Fruit fly (Drosophila melanogaster): ENCODE measurements around the gene FER.

The FER gene

dm6 chr3R:9387634-9388033 lies 6.7 kb downstream of the FER start:
- TF ChIP-seq Myc (optimal IDR thresholded peaks at IDR 0.05) (no peak), Sin3A (optimal IDR thresholded peaks at IDR 0.05) (no peak), h (optimal IDR thresholded peaks at IDR 0.05) (no peak), psq (optimal IDR thresholded peaks at IDR 0.05) (no peak), ttk (optimal IDR thresholded peaks at IDR 0.05) (no peak)

- TF ChIP-seq Myc (optimal IDR thresholded peaks at IDR 0.05) = no peak
- TF ChIP-seq insv (optimal IDR thresholded peaks at IDR 0.05) = no peak
- no peak for TF ChIP-seq psq (optimal IDR thresholded peaks at IDR 0.05)
- no peak for TF ChIP-seq ttk (optimal IDR thresholded peaks at IDR 0.05)
- no peak for TF ChIP-seq h (optimal IDR thresholded peaks at IDR 0.05)
- TF ChIP-seq Sin3A (optimal IDR thresholded peaks at IDR 0.05) = no peak
Measured at dm6 chr3R:9385987-9386386, 8.4 kb downstream of the FER start.

DNA sequence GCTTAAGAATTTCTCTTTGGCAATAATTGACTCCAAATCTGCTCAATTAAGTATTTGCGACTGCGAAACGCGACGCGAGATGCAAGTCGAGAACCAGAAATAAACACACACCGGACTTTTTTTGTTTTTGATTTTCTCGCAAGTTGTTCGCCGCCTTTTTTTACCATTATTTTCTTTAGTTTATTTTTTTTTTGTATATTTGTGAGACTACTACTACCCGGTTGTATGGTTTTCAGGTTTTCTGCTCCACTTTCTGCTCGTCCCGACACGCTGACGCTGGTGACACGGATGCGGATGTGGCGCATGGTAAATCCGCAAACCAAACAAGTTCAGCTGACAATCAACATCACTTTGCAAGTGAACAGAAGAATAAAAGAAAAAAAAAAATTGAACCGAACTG lies 13.4 kb downstream of the FER start:
- TF ChIP-seq h (optimal IDR thresholded peaks at IDR 0.05) (no peak), insv (optimal IDR thresholded peaks at IDR 0.05) (no peak), Myc (optimal IDR thresholded peaks at IDR 0.05) (no peak), ttk (optimal IDR thresholded peaks at IDR 0.05) (no peak), Sin3A (optimal IDR thresholded peaks at IDR 0.05) (no peak), psq (optimal IDR thresholded peaks at IDR 0.05) (no peak)

dm6 chr3R:9378644-9379411 lies 15.5 kb downstream of the FER start:
- TF ChIP-seq h (optimal IDR thresholded peaks at IDR 0.05) = no peak
- no peak for TF ChIP-seq psq (optimal IDR thresholded peaks at IDR 0.05)
- no peak for TF ChIP-seq insv (optimal IDR thresholded peaks at IDR 0.05)
- TF ChIP-seq Myc (optimal IDR thresholded peaks at IDR 0.05) = no peak
- no peak for TF ChIP-seq Sin3A (optimal IDR thresholded peaks at IDR 0.05)
- no peak for TF ChIP-seq ttk (optimal IDR thresholded peaks at IDR 0.05)

dm6 chr3R:9376789-9377188 lies 17.6 kb downstream of the FER start:
- TF ChIP-seq ttk (optimal IDR thresholded peaks at IDR 0.05) (no peak), psq (optimal IDR thresholded peaks at IDR 0.05) (no peak), insv (optimal IDR thresholded peaks at IDR 0.05) (no peak), Sin3A (optimal IDR thresholded peaks at IDR 0.05) (no peak), h (optimal IDR thresholded peaks at IDR 0.05) (no peak), Myc (optimal IDR thresholded peaks at IDR 0.05) (no peak)

dm6 chr3R:9370413-9370812 lies 23.9 kb downstream of the FER start:
- TF ChIP-seq Myc (optimal IDR thresholded peaks at IDR 0.05) (no peak), Sin3A (optimal IDR thresholded peaks at IDR 0.05) (no peak), ttk (optimal IDR thresholded peaks at IDR 0.05) (no peak), psq (optimal IDR thresholded peaks at IDR 0.05) (no peak), h (optimal IDR thresholded peaks at IDR 0.05) (no peak), insv (optimal IDR thresholded peaks at IDR 0.05) (no peak)

DNA sequence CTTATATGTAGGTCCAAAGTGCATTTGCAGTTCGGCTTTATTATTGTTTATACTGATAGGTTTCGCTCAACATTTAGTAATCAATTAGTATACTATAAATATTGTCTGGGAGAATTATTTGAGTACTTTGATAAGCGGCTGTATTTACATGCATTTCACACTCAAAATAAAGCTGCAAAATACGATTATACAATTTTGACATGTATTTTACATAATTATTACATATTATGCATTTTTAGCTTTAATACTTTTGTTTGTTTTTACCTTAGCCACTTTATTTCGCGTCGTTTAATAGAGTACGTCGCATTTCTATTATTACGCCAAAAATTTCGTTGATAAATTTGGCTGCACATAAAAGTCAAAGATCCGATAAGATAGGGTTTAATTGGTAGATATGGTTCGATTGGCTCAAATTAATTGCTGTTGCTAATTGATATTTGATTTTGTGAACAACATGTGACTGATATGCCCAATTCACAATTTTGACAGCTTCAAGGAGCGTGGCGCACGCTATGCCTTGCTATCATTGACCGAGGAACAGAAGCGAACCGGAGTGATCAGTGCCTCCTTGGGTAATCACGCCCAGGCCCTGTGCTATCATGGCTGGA lies 28.3 kb downstream of the FER start:
- TF ChIP-seq Myc (optimal IDR thresholded peaks at IDR 0.05) (no peak), Sin3A (optimal IDR thresholded peaks at IDR 0.05) (no peak), insv (optimal IDR thresholded peaks at IDR 0.05) (no peak)

- TF ChIP-seq insv (optimal IDR thresholded peaks at IDR 0.05) (no peak), Sin3A (optimal IDR thresholded peaks at IDR 0.05) (no peak), h (optimal IDR thresholded peaks at IDR 0.05) (no peak), Myc (optimal IDR thresholded peaks at IDR 0.05) (no peak), psq (optimal IDR thresholded peaks at IDR 0.05) (no peak), ttk (optimal IDR thresholded peaks at IDR 0.05) (no peak)
Measured at dm6 chr3R:9365121-9365520, 29.2 kb downstream of the FER start, which contains the start of gene Srr. Gene Srr, plus strand, starts transcription at chr3R:9365398.

- TF ChIP-seq Myc (optimal IDR thresholded peaks at IDR 0.05) = no peak
- no peak for TF ChIP-seq ttk (optimal IDR thresholded peaks at IDR 0.05)
- TF ChIP-seq h (optimal IDR thresholded peaks at IDR 0.05) = no peak
- no peak for TF ChIP-seq insv (optimal IDR thresholded peaks at IDR 0.05)
- TF ChIP-seq psq (optimal IDR thresholded peaks at IDR 0.05) = no peak
- TF ChIP-seq Sin3A (optimal IDR thresholded peaks at IDR 0.05) = no peak
Measured at dm6 chr3R:9363066-9363719, 31.2 kb downstream of the FER start, which contains the start of gene CG18473. Gene CG18473, plus strand, starts transcription at chr3R:9363305.

DNA sequence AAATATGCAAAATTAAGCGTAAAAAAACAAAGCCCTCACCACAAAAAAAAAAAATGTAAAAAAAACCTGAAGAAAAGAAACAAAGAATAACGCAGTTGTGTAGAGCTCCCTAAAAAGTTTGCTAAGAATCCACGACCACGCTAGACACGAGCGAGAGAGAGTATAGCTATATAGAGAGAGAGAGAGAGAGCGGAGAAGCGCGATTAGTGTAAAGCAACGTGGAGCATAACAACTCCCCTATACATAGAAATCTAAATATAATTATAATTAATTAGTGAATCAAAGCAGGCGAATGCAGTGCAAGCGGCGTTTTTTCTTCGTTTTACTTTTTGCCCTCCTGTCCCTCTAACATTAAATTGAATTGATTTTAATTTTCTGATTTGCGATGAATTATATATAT lies 35.0 kb downstream of the FER start:
- TF ChIP-seq Sin3A (optimal IDR thresholded peaks at IDR 0.05) = no peak
- TF ChIP-seq ttk (optimal IDR thresholded peaks at IDR 0.05) = no peak
- TF ChIP-seq psq (optimal IDR thresholded peaks at IDR 0.05) = no peak
- TF ChIP-seq insv (optimal IDR thresholded peaks at IDR 0.05) = no peak
- TF ChIP-seq Myc (optimal IDR thresholded peaks at IDR 0.05) = no peak
- TF ChIP-seq h (optimal IDR thresholded peaks at IDR 0.05) = no peak

DNA sequence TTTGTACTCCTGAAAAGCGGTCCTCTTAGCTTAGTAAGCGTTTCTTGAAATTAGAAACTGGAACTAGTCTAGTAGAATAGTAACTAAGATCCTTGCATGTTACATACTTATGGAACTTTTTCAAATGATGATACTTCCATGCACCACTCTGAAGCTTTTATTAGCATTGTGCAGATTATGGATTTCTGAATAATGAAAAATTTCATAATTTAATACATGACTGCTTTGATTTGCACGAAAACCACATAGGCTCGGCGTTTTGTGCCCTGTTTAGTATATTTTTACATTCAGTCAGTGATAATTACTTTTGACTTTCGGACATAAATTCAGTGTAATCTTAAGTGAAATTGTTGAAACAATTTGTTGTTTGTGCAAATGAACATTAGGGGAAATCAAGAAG lies 39.2 kb downstream of the FER start, which contains the start of gene CG43675:
CG43675 (plus strand) TSS at position 301 of the 400 bp plus-strand sequence.
- no peak for TF ChIP-seq Myc (optimal IDR thresholded peaks at IDR 0.05)
- no peak for TF ChIP-seq ttk (optimal IDR thresholded peaks at IDR 0.05)
- no peak for TF ChIP-seq Sin3A (optimal IDR thresholded peaks at IDR 0.05)
- TF ChIP-seq psq (optimal IDR thresholded peaks at IDR 0.05) = no peak
- no peak for TF ChIP-seq insv (optimal IDR thresholded peaks at IDR 0.05)
- no peak for TF ChIP-seq h (optimal IDR thresholded peaks at IDR 0.05)

- no peak for TF ChIP-seq h (optimal IDR thresholded peaks at IDR 0.05)
- no peak for TF ChIP-seq Myc (optimal IDR thresholded peaks at IDR 0.05)
- TF ChIP-seq insv (optimal IDR thresholded peaks at IDR 0.05) = no peak
- no peak for TF ChIP-seq ttk (optimal IDR thresholded peaks at IDR 0.05)
- TF ChIP-seq psq (optimal IDR thresholded peaks at IDR 0.05) = no peak
- TF ChIP-seq Sin3A (optimal IDR thresholded peaks at IDR 0.05) = no peak
Measured at dm6 chr3R:9353276-9353652, 41.1 kb downstream of the FER start.

Measured in Kc167 (cell line).